Worm (Caenorhabditis elegans) whole organism, late embryonic: Measurements from ENCODE around the gene srt-30.

Experiments used
- ceh-48 ChIP-seq: sonication (generic microtip); optimal IDR thresholded peaks from 2 replicates; lab custom pipeline; 2016; ENCODE audit warnings: missing genetic modification characterization, inconsistent platforms, missing compliant biosample characterization
- ceh-9 ChIP-seq: sonication (generic microtip); optimal IDR thresholded peaks from 2 replicates; lab custom pipeline; 2016; ENCODE audit warnings: mild to moderate bottlenecking, missing genetic modification characterization, inconsistent platforms, missing compliant biosample characterization

DNA sequence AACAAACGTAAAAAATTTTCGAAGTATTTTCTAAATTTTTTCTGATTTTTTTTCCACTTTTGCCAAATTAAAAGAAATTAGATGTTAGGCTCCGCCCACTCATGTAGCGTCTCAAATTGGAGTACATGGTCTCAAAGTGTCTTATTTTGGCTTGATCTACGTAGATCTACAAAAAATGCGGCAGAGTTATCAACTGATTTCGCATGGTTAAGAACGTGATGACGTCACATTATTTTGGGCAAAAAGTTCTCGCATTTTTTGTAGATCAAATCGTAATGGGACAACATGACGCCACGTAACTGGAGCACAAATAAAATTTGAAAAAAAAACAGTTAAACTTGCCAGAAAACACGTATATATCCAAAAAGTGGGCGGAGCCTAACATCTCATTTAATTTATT lies 38.4 kb downstream of the srt-30 start:
- TF ChIP-seq ceh-9 (no peak), ceh-48 (tag; lab: Kevin White, UChicago) (no peak)
